Fruit fly (Drosophila melanogaster) whole organism, prepupa: ENCODE data around the gene CG33301.
A peak's percentile ranks its signal among the peaks of the same experiment; 100 is the strongest.

Experiments used
- Blimp-1 ChIP-seq: fragments of 200-800 bp; sonication (Bioruptor generic); optimal IDR thresholded peaks from 3 replicates; lab custom pipeline; 2017; ENCODE audit warnings: missing biosample characterization, missing genetic modification characterization, mild to moderate bottlenecking, moderate library complexity, missing genetic modification reagents
- CG10631 ChIP-seq: fragments of 200-800 bp; sonication (Bioruptor generic); optimal IDR thresholded peaks from 2 replicates; lab custom pipeline; 2016; ENCODE audit warnings: missing biosample characterization, missing genetic modification characterization
- CG10669 ChIP-seq: fragments of 200-800 bp; sonication (Bioruptor generic); optimal IDR thresholded peaks from 3 replicates; lab custom pipeline; 2018; ENCODE audit warnings: missing biosample characterization, mild to moderate bottlenecking, missing genetic modification characterization, moderate library complexity
- CG11902 ChIP-seq: fragments of 200-800 bp; sonication (Bioruptor generic); optimal IDR thresholded peaks from 3 replicates; lab custom pipeline; 2016; ENCODE audit warnings: missing biosample characterization, missing genetic modification characterization
- CG15336 ChIP-seq: fragments of 200-800 bp; sonication (Bioruptor generic); IDR thresholded peaks from 2 replicates; pipeline ENCODE4 v1.3.6; 2022; ENCODE audit warnings: missing biosample characterization, missing genetic modification characterization
- CG1621 ChIP-seq: fragments of 200-800 bp; sonication (Bioruptor generic); optimal IDR thresholded peaks from 3 replicates; lab custom pipeline; 2018; ENCODE audit warnings: missing biosample characterization, mild to moderate bottlenecking, missing genetic modification characterization
- CG16779 ChIP-seq: fragments of 200-800 bp; sonication (Bioruptor generic); optimal IDR thresholded peaks from 3 replicates; lab custom pipeline; 2017; ENCODE audit warnings: missing biosample characterization, mild to moderate bottlenecking, missing genetic modification characterization
- CG3032 ChIP-seq: fragments of 200-800 bp; optimal IDR thresholded peaks from 2 replicates; lab custom pipeline; 2019; ENCODE audit warnings: missing biosample characterization, mild to moderate bottlenecking, missing genetic modification characterization, moderate library complexity
- CG34406 ChIP-seq: fragments of 200-800 bp; sonication (Bioruptor generic); optimal IDR thresholded peaks from 3 replicates; lab custom pipeline; 2016; ENCODE audit warnings: missing biosample characterization, missing genetic modification characterization
- CG3919 ChIP-seq: fragments of 200-800 bp; sonication (Bioruptor generic); optimal IDR thresholded peaks from 3 replicates; lab custom pipeline; 2016; ENCODE audit warnings: missing biosample characterization, missing genetic modification characterization
- CG6163 ChIP-seq: fragments of 200-800 bp; sonication (Bioruptor generic); IDR thresholded peaks from 3 replicates; pipeline ENCODE4 v1.3.6; 2022; ENCODE audit warnings: missing biosample characterization, missing genetic modification characterization
- CG6276 ChIP-seq: fragments of 200-800 bp; sonication (Bioruptor generic); optimal IDR thresholded peaks from 2 replicates; lab custom pipeline; 2017; ENCODE audit warnings: missing biosample characterization, mild to moderate bottlenecking, missing genetic modification characterization
- CG6808 ChIP-seq: fragments of 200-800 bp; sonication (Bioruptor generic); optimal IDR thresholded peaks from 3 replicates; lab custom pipeline; 2017; ENCODE audit warnings: missing biosample characterization, missing genetic modification characterization, mild to moderate bottlenecking, moderate library complexity, missing genetic modification reagents
- CG6854 ChIP-seq: fragments of 200-800 bp; sonication (Bioruptor generic); optimal IDR thresholded peaks from 2 replicates; lab custom pipeline; 2017; ENCODE audit warnings: missing biosample characterization, mild to moderate bottlenecking, missing genetic modification characterization
- CG7368 ChIP-seq: fragments of 200-800 bp; sonication (Bioruptor generic); optimal IDR thresholded peaks from 3 replicates; lab custom pipeline; 2016; ENCODE audit warnings: missing biosample characterization, missing genetic modification characterization
- CG8119 ChIP-seq: fragments of 200-800 bp; sonication (Bioruptor generic); IDR thresholded peaks from 3 replicates; pipeline ENCODE4 v1.3.6; 2022; ENCODE audit warnings: missing biosample characterization, missing genetic modification characterization
- CG8632 ChIP-seq: fragments of 200-800 bp; sonication (Bioruptor generic); optimal IDR thresholded peaks from 3 replicates; lab custom pipeline; 2016; ENCODE audit warnings: missing biosample characterization, missing genetic modification characterization
- Eip75B ChIP-seq: fragments of 200-800 bp; sonication (Bioruptor generic); optimal IDR thresholded peaks from 3 replicates; lab custom pipeline; 2016; ENCODE audit warnings: missing biosample characterization, missing genetic modification characterization
- Eip78C ChIP-seq: fragments of 200-800 bp; sonication (Bioruptor generic); peaks from one replicate; lab custom pipeline; 2016; ENCODE audit warnings: missing biosample characterization, missing genetic modification characterization
- Eip93F ChIP-seq: fragments of 200-800 bp; sonication (Bioruptor generic); optimal IDR thresholded peaks from 2 replicates; lab custom pipeline; 2016; ENCODE audit warnings: missing biosample characterization, mild to moderate bottlenecking, missing genetic modification characterization
- Ets21C ChIP-seq: fragments of 200-800 bp; sonication (Bioruptor generic); optimal IDR thresholded peaks from 3 replicates; lab custom pipeline; 2016; ENCODE audit warnings: missing biosample characterization, missing genetic modification characterization
- Hr38 ChIP-seq: sonication (Bioruptor generic); optimal IDR thresholded peaks from 2 replicates; lab custom pipeline; 2016; ENCODE audit warnings: missing biosample characterization, missing genetic modification characterization
- Hr39 ChIP-seq: fragments of 200-800 bp; sonication (Bioruptor generic); optimal IDR thresholded peaks from 2 replicates; lab custom pipeline; 2016; ENCODE audit warnings: missing biosample characterization, missing genetic modification characterization
- Hr4 ChIP-seq: fragments of 200-800 bp; sonication (Bioruptor generic); optimal IDR thresholded peaks from 3 replicates; lab custom pipeline; 2016; ENCODE audit warnings: missing biosample characterization, missing genetic modification characterization
- Met ChIP-seq: fragments of 200-800 bp; sonication (Bioruptor generic); optimal IDR thresholded peaks from 3 replicates; lab custom pipeline; 2016; ENCODE audit warnings: missing biosample characterization, missing genetic modification characterization
- OdsH ChIP-seq: fragments of 200-800 bp; sonication (Bioruptor generic); optimal IDR thresholded peaks from 3 replicates; lab custom pipeline; 2016; ENCODE audit warnings: missing biosample characterization, missing genetic modification characterization
- Sox102F ChIP-seq: fragments of 200-800 bp; sonication (Bioruptor generic); optimal IDR thresholded peaks from 2 replicates; lab custom pipeline; 2016; ENCODE audit warnings: missing biosample characterization, mild to moderate bottlenecking, missing genetic modification characterization
- Sox15 ChIP-seq: fragments of 200-800 bp; sonication (Bioruptor generic); optimal IDR thresholded peaks from 3 replicates; lab custom pipeline; 2016; ENCODE audit warnings: missing biosample characterization, missing genetic modification characterization
- acj6 ChIP-seq: fragments of 200-800 bp; sonication (Bioruptor generic); optimal IDR thresholded peaks from 3 replicates; lab custom pipeline; 2016; ENCODE audit warnings: missing biosample characterization, missing genetic modification characterization
- dac ChIP-seq: fragments of 200-800 bp; sonication (Bioruptor generic); optimal IDR thresholded peaks from 2 replicates; lab custom pipeline; 2017; ENCODE audit warnings: missing biosample characterization, mild to moderate bottlenecking, missing genetic modification characterization
- dsx ChIP-seq: fragments of 200-800 bp; optimal IDR thresholded peaks from 3 replicates; lab custom pipeline; 2019; ENCODE audit warnings: missing biosample characterization, mild to moderate bottlenecking, missing genetic modification characterization, moderate library complexity; ENCODE audit not compliant: poor library complexity, severe bottlenecking
- eg ChIP-seq: fragments of 200-800 bp; sonication (Bioruptor generic); IDR thresholded peaks from 3 replicates; pipeline ENCODE4 v1.3.6; 2022; ENCODE audit warnings: missing biosample characterization, missing genetic modification characterization
- esn ChIP-seq: fragments of 200-800 bp; sonication (Bioruptor generic); optimal IDR thresholded peaks from 2 replicates; lab custom pipeline; 2016; ENCODE audit warnings: missing biosample characterization, mild to moderate bottlenecking, missing genetic modification characterization, moderate library complexity
- fd59A ChIP-seq: fragments of 200-800 bp; sonication (Bioruptor generic); optimal IDR thresholded peaks from 2 replicates; lab custom pipeline; 2017; ENCODE audit warnings: missing biosample characterization, mild to moderate bottlenecking, missing genetic modification characterization, missing genetic modification reagents
- fkh ChIP-seq: fragments of 200-800 bp; sonication (Bioruptor generic); optimal IDR thresholded peaks from 3 replicates; lab custom pipeline; 2017; ENCODE audit warnings: missing biosample characterization, mild to moderate bottlenecking, missing genetic modification characterization, moderate library complexity
- lz ChIP-seq: fragments of 200-800 bp; sonication (Bioruptor generic); optimal IDR thresholded peaks from 3 replicates; lab custom pipeline; 2016; ENCODE audit warnings: missing biosample characterization, missing genetic modification characterization
- net ChIP-seq: fragments of 200-800 bp; sonication (Bioruptor generic); optimal IDR thresholded peaks from 3 replicates; lab custom pipeline; 2016; ENCODE audit warnings: missing biosample characterization, missing genetic modification characterization
- pdm3 ChIP-seq: fragments of 200-800 bp; sonication (Bioruptor generic); optimal IDR thresholded peaks from 3 replicates; lab custom pipeline; 2016; ENCODE audit warnings: missing biosample characterization, missing genetic modification characterization
- spab ChIP-seq: fragments of 200-800 bp; sonication (Bioruptor generic); optimal IDR thresholded peaks from 2 replicates; lab custom pipeline; 2017; ENCODE audit warnings: missing biosample characterization, mild to moderate bottlenecking, missing genetic modification characterization, missing genetic modification reagents
- svp ChIP-seq: fragments of 200-800 bp; sonication (Bioruptor generic); peaks from one replicate; lab custom pipeline; 2016; ENCODE audit warnings: missing biosample characterization, missing genetic modification characterization
- topi ChIP-seq: fragments of 200-800 bp; sonication (Bioruptor generic); optimal IDR thresholded peaks from 3 replicates; lab custom pipeline; 2016; ENCODE audit warnings: missing biosample characterization, missing genetic modification characterization
- vri ChIP-seq: fragments of 200-800 bp; sonication (Bioruptor generic); optimal IDR thresholded peaks from 3 replicates; lab custom pipeline; 2016; ENCODE audit warnings: missing biosample characterization, mild to moderate bottlenecking, missing genetic modification characterization

The CG33301 gene

DNA sequence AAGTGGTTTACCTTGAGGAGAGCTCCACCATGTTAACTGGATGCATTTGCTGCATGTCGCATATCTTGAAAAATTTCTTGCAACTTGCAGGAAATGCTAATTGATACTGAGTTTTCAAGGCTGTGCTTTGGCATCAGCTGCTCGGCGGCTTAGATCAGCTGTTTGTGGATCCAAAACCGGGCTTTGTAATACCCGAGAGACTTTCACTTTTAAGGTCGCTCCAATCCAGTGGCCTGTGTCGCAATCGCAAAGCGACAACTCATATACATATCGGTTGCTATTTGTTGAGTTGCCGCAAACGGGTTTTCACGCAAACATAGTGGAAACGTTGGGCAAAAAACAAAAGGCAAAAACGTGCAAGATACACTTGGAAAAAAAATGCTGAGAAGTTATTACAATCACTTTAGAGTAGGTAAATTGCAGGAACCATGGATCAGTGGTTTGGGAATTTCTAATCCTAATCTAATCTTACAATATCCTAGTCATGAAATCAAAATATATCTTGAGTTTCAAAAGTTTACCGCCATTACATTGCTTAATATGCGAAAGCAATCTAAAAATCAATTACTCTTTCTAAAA lies 13.5 kb upstream of the CG33301 start (continued):
- TF ChIP-seq topi (GFP tag; lab: Kevin White, UChicago) (no peak), CG6276 (GFP tag; lab: Kevin White, UChicago) (peak; percentile 36), pdm3 (GFP tag; lab: Kevin White, UChicago) (peak; percentile 45), OdsH (GFP tag; lab: Kevin White, UChicago) (peak; percentile 48), Eip93F (GFP tag; lab: Kevin White, UChicago) (no peak), CG7368 (peak; percentile 28), dsx (GFP tag; lab: Kevin White, UChicago) (no peak), Met (GFP tag; lab: Kevin White, UChicago) (no peak)
- TF ChIP-seq, all 60 proteins: peak for 34

DNA sequence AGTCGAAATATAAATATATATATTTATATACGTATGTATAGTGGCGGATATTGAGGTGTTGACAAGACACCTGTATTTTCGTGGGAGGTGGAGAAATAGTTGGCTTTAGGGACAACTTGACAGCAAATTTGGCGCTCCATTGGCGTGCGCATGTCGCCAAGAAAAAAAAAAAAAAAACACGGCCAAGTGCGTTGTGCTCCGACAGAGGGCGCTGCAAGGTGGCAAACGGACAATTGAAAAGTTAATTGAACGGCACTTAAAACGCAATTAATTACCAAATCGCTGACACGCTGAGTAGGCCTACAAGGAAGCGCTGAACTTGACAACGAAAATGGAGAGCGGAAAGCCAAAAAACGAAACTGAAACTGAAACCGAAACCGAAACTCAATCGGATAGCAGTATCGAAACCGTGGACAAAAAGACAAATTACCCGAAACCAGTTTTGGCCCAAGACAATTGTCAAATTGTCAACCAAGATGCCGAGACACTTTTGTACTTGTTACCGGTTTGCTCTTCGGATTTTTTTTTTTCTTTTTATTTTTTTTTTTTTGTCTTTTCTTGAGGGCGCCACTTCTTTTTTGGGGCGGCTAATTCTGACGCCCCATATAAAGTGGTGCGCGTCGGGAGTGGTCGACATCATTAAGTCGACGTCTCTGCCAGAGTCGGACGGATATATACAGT lies 4.3 kb downstream of the CG33301 start, which contains the start of gene Cpr31A:
TSS of gene Cpr31A (plus strand) at position 631 of the 681 bp plus-strand sequence.
- TF ChIP-seq Hr4 (GFP tag; lab: Kevin White, UChicago) = no peak
- peak; percentile 15 for TF ChIP-seq svp (GFP tag; lab: Kevin White, UChicago)
- TF ChIP-seq esn (GFP tag; lab: Kevin White, UChicago) = no peak
- TF ChIP-seq net = no peak
- TF ChIP-seq Sox102F (GFP tag; lab: Kevin White, UChicago) = no peak
- no peak for TF ChIP-seq CG11902 (GFP tag; lab: Kevin White, UChicago)
- no peak for TF ChIP-seq pdm3 (GFP tag; lab: Kevin White, UChicago)
- TF ChIP-seq Eip75B (GFP tag; lab: Kevin White, UChicago) = no peak
- no peak for TF ChIP-seq CG10669
- no peak for TF ChIP-seq Sox15 (GFP tag; lab: Kevin White, UChicago)
- TF ChIP-seq spab (GFP tag; lab: Kevin White, UChicago) = no peak
- no peak for TF ChIP-seq CG3919 (GFP tag; lab: Kevin White, UChicago)
- TF ChIP-seq CG10631 (GFP tag; lab: Kevin White, UChicago) = no peak
- no peak for TF ChIP-seq acj6 (GFP tag; lab: Kevin White, UChicago)
- no peak for TF ChIP-seq dsx (GFP tag; lab: Kevin White, UChicago)
- TF ChIP-seq OdsH (GFP tag; lab: Kevin White, UChicago) = no peak
- TF ChIP-seq vri (GFP tag; lab: Kevin White, UChicago) = no peak
- no peak for TF ChIP-seq eg (GFP tag; lab: Robert Waterston, UW)
- peak; percentile 20 for TF ChIP-seq Eip78C (GFP tag; lab: Kevin White, UChicago)
- TF ChIP-seq CG6808 = no peak
- no peak for TF ChIP-seq CG8119 (GFP tag; lab: Robert Waterston, UW)
- TF ChIP-seq CG6163 (GFP tag; lab: Robert Waterston, UW) = no peak
- peak; percentile 85 for TF ChIP-seq Blimp-1 (GFP tag; lab: Kevin White, UChicago)
- TF ChIP-seq CG3032 (tag; lab: Kevin White, UChicago) = no peak
- no peak for TF ChIP-seq dac

DNA sequence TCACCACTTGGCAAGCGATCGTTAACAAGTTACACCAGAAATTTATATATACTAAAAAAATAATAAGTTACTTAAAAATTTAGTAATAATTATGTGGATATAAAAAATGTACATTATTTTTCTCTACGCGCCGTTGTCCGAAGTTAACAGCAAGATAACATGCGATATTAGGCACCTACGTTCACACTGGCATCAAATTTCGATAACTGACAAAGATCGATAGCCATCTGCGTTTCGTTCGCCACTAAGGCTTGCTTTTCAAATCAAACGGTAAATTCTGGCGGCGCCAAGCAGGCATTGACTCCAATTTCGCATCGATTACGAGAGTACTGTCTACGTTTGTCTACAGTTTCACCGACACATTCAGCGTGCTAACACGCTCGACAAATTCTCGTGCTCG lies 7.3 kb downstream of the CG33301 start, which contains the start of gene Pen:
TSS of gene Pen (plus strand) at position 196 of the 400 bp plus-strand sequence.
- TF ChIP-seq CG15336 (GFP tag; lab: Robert Waterston, UW) (no peak), CG7368 (no peak), Blimp-1 (GFP tag; lab: Kevin White, UChicago) (no peak), esn (GFP tag; lab: Kevin White, UChicago) (no peak), Hr39 (GFP tag; lab: Kevin White, UChicago) (no peak), CG8632 (GFP tag; lab: Kevin White, UChicago) (no peak), CG6808 (no peak), CG6854 (GFP tag; lab: Kevin White, UChicago) (no peak), fd59A (no peak), fkh (no peak), OdsH (GFP tag; lab: Kevin White, UChicago) (no peak), lz (GFP tag; lab: Kevin White, UChicago) (no peak), Ets21C (GFP tag; lab: Kevin White, UChicago) (no peak), Hr38 (GFP tag; lab: Kevin White, UChicago) (no peak), CG1621 (no peak), Sox102F (GFP tag; lab: Kevin White, UChicago) (no peak), CG16779 (tag; lab: Kevin White, UChicago) (no peak), CG6276 (GFP tag; lab: Kevin White, UChicago) (no peak), CG34406 (GFP tag; lab: Kevin White, UChicago) (no peak)
- TF ChIP-seq, all 60 proteins: peak for 0
